Worm (Caenorhabditis elegans) whole organism, L1 larva: ENCODE data around the gene Y43F8C.9.

Experiments
- C04F5.9 ChIP-seq: sonication (generic microtip); optimal IDR thresholded peaks from 2 replicates; lab custom pipeline; 2016; ENCODE audit warnings: missing genetic modification characterization, missing compliant biosample characterization
- F16B12.6 ChIP-seq: fragments of 150-350 bp; optimal IDR thresholded peaks from 2 replicates; lab custom pipeline; 2014; ENCODE audit warnings: missing biosample characterization, missing genetic modification characterization
- blmp-1 ChIP-seq: fragments of 150-350 bp; optimal IDR thresholded peaks from 2 replicates; lab custom pipeline; 2014; ENCODE audit warnings: missing biosample characterization, missing genetic modification characterization
- ceh-63 ChIP-seq: fragments of 200-800 bp; sonication (Bioruptor generic); optimal IDR thresholded peaks from 2 replicates; lab custom pipeline; 2018; ENCODE audit warnings: mild to moderate bottlenecking, missing genetic modification characterization, missing compliant biosample characterization
- ceh-8 ChIP-seq: fragments of 200-800 bp; sonication (Bioruptor generic); optimal IDR thresholded peaks from 2 replicates; lab custom pipeline; 2018; ENCODE audit warnings: mild to moderate bottlenecking, missing genetic modification characterization, moderate library complexity, missing compliant biosample characterization
- ceh-82 ChIP-seq, 3 experiments: fragments of 150-350 bp in 1 of 3; sonication (generic microtip) in 2 of 3; optimal IDR thresholded peaks; 2 replicates each; lab custom pipeline; 2014 to 2017; ENCODE audit warnings: missing biosample characterization in 3 of 3, missing genetic modification characterization in 3 of 3
- ceh-90 ChIP-seq: sonication (generic microtip); optimal IDR thresholded peaks from 2 replicates; lab custom pipeline; 2016; ENCODE audit warnings: missing genetic modification characterization, missing compliant biosample characterization
- dpl-1 ChIP-seq, 3 experiments: fragments of 150-350 bp in 2 of 3; sonication (generic microtip) in 1 of 3; optimal IDR thresholded peaks; 2 replicates each; lab custom pipeline; 2014 to 2017; ENCODE audit warnings: missing biosample characterization in 3 of 3, missing genetic modification characterization in 3 of 3, missing genetic modification reagents in 3 of 3
- dsc-1 ChIP-seq: sonication (generic microtip); optimal IDR thresholded peaks from 2 replicates; lab custom pipeline; 2016; ENCODE audit warnings: mild to moderate bottlenecking, missing genetic modification characterization, missing compliant biosample characterization
- efl-1 ChIP-seq, 4 experiments: fragments of 150-350 bp; optimal IDR thresholded peaks in 3 of 4; peaks in 1 of 4; 1 replicate in 1 of 4; 2 replicates in 3 of 4; lab custom pipeline; 2014; ENCODE audit warnings: missing biosample characterization in 2 of 4, missing genetic modification characterization in 2 of 4, missing genetic modification reagents in 2 of 4
- egl-13 ChIP-seq: sonication (generic microtip); optimal IDR thresholded peaks from 2 replicates; lab custom pipeline; 2016; ENCODE audit warnings: missing genotype, missing genetic modification reagents, missing genetic modification characterization, missing compliant biosample characterization
- elt-3 ChIP-seq, 6 experiments: fragments of 150-350 bp in 1 of 6; sonication (generic microtip); optimal IDR thresholded peaks; 2 replicates each; lab custom pipeline; 2017 to 2018; ENCODE audit warnings: missing biosample characterization in 6 of 6, missing genetic modification characterization in 6 of 6, inconsistent platforms in 1 of 6
- fkh-10 ChIP-seq: sonication (generic microtip); optimal IDR thresholded peaks from 2 replicates; lab custom pipeline; 2017; ENCODE audit warnings: missing biosample characterization, missing genetic modification reagents, missing genetic modification characterization
- fkh-8 ChIP-seq: sonication (generic microtip); optimal IDR thresholded peaks from 2 replicates; lab custom pipeline; 2016; ENCODE audit warnings: mild to moderate bottlenecking, missing genetic modification characterization, missing compliant biosample characterization
- grh-1 ChIP-seq: fragments of 200-800 bp; sonication (Bioruptor generic); IDR thresholded peaks from 2 replicates; pipeline ENCODE4 v1.3.6; 2022; ENCODE audit warnings: missing genetic modification reagents, missing genetic modification characterization, missing compliant biosample characterization
- isw-1 ChIP-seq: fragments of 200-800 bp; sonication (Bioruptor generic); IDR thresholded peaks from 2 replicates; pipeline ENCODE4 v1.3.6; 2022; ENCODE audit warnings: missing genetic modification characterization, missing compliant biosample characterization
- lin-14 ChIP-seq: fragments of 200-800 bp; sonication (Bioruptor generic); optimal IDR thresholded peaks from 2 replicates; lab custom pipeline; 2018; ENCODE audit warnings: mild to moderate bottlenecking, missing genetic modification characterization, moderate library complexity, missing compliant biosample characterization
- lin-35 ChIP-seq, 2 experiments: fragments of 150-350 bp; optimal IDR thresholded peaks; 2 replicates each; lab custom pipeline; 2014; ENCODE audit warnings: missing biosample characterization in 2 of 2, missing genetic modification characterization in 2 of 2, missing genetic modification reagents in 2 of 2
- lir-3 ChIP-seq: sonication (generic microtip); optimal IDR thresholded peaks from 2 replicates; lab custom pipeline; 2016; ENCODE audit warnings: mild to moderate bottlenecking, missing genetic modification characterization, moderate library complexity, missing compliant biosample characterization; ENCODE audit not compliant: poor library complexity
- lsy-2 ChIP-seq, 2 experiments: fragments of 150-350 bp; optimal IDR thresholded peaks; 2 replicates each; lab custom pipeline; 2014; ENCODE audit warnings: missing biosample characterization in 2 of 2, missing genetic modification characterization in 2 of 2
- mab-9 ChIP-seq: fragments of 200-800 bp; sonication (Bioruptor generic); IDR thresholded peaks from 2 replicates; pipeline ENCODE4 v1.3.6; 2022; ENCODE audit warnings: missing genetic modification reagents, missing genetic modification characterization, missing compliant biosample characterization
- mdl-1 ChIP-seq, 2 experiments: fragments of 150-350 bp; optimal IDR thresholded peaks; 2 replicates each; lab custom pipeline; 2014 to 2017; ENCODE audit warnings: missing biosample characterization in 2 of 2, missing genetic modification characterization in 2 of 2, inconsistent platforms in 1 of 2
- mep-1 ChIP-seq: fragments of 150-350 bp; optimal IDR thresholded peaks from 2 replicates; lab custom pipeline; 2014; ENCODE audit warnings: missing biosample characterization, missing genetic modification characterization
- nhr-19 ChIP-seq: fragments of 200-800 bp; sonication (Bioruptor generic); conservative IDR thresholded peaks from 2 replicates; pipeline ENCODE4 v1.3.6; 2022; ENCODE audit warnings: missing genetic modification characterization, missing compliant biosample characterization
- nhr-20 ChIP-seq: sonication (generic microtip); optimal IDR thresholded peaks from 2 replicates; lab custom pipeline; 2016; ENCODE audit warnings: mild to moderate bottlenecking, missing genetic modification characterization, missing compliant biosample characterization
- nhr-71 ChIP-seq: sonication (generic microtip); optimal IDR thresholded peaks from 2 replicates; lab custom pipeline; 2016; ENCODE audit warnings: mild to moderate bottlenecking, missing genetic modification characterization, moderate library complexity, missing compliant biosample characterization
- nhr-76 ChIP-seq: sonication (generic microtip); optimal IDR thresholded peaks from 2 replicates; lab custom pipeline; 2017; ENCODE audit warnings: missing biosample characterization, missing genetic modification characterization
- nhr-77 ChIP-seq: fragments of 150-350 bp; optimal IDR thresholded peaks from 2 replicates; lab custom pipeline; 2014; ENCODE audit warnings: missing biosample characterization, missing genetic modification characterization
- nhr-85 ChIP-seq: sonication (generic microtip); peaks from one replicate; lab custom pipeline; 2016; ENCODE audit warnings: missing genetic modification characterization, inconsistent platforms, missing compliant biosample characterization
- nhr-90 ChIP-seq: sonication (generic microtip); optimal IDR thresholded peaks from 2 replicates; lab custom pipeline; 2016; ENCODE audit warnings: mild to moderate bottlenecking, missing genetic modification characterization, missing compliant biosample characterization; ENCODE audit not compliant: poor library complexity
- pax-3 ChIP-seq: fragments of 200-800 bp; sonication (Bioruptor generic); optimal IDR thresholded peaks from 2 replicates; lab custom pipeline; 2018; ENCODE audit warnings: mild to moderate bottlenecking, missing genetic modification characterization, moderate library complexity, missing compliant biosample characterization
- rnt-1 ChIP-seq: sonication (generic microtip); optimal IDR thresholded peaks from 2 replicates; lab custom pipeline; 2016; ENCODE audit warnings: mild to moderate bottlenecking, missing genetic modification characterization, moderate library complexity, missing compliant biosample characterization
- skn-1 ChIP-seq: fragments of 150-350 bp; optimal IDR thresholded peaks from 2 replicates; lab custom pipeline; 2014; ENCODE audit warnings: missing biosample characterization, missing genetic modification characterization
- snu-23 ChIP-seq: sonication (generic microtip); optimal IDR thresholded peaks from 2 replicates; lab custom pipeline; 2016; ENCODE audit warnings: missing genetic modification characterization, missing compliant biosample characterization
- swsn-7 ChIP-seq: sonication (generic microtip); optimal IDR thresholded peaks from 2 replicates; lab custom pipeline; 2016; ENCODE audit warnings: missing genetic modification characterization, missing compliant biosample characterization
- unc-130 ChIP-seq: fragments of 150-350 bp; optimal IDR thresholded peaks from 2 replicates; lab custom pipeline; 2017; ENCODE audit warnings: missing biosample characterization, missing genetic modification characterization, inconsistent platforms
- ztf-11 ChIP-seq, 2 experiments: sonication (generic microtip); optimal IDR thresholded peaks; 2 replicates each; lab custom pipeline; 2016 to 2017; ENCODE audit warnings: missing genetic modification characterization in 2 of 2, missing biosample characterization in 1 of 2, missing compliant biosample characterization in 1 of 2

The Y43F8C.9 gene

DNA sequence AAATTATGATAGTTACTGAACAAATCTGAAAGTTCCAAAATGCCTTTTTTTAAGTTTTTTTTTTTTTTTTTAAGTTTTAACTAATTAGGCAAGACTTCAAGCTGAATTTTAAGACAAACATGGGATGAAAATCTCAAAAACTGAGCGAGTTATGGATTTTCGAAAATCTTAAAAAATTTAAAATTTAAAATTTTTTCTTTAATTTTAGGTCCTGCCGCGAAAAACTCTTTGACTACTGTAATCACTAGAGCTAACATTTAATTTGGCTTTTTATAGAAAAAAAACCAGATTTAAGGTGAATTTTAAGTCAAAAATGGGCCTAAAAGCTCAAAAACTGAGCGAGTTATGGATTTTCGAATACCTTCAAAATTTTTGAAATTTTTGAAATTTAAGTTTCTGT is 36.7 kb upstream of the Y43F8C.9 start, which contains the start of gene grsp-1:
grsp-1 (plus strand) TSS at position 301 of the 400 bp plus-strand sequence.
- TF ChIP-seq nhr-76 (no peak), swsn-7 (tag; lab: Kevin White, UChicago) (no peak), fkh-8 (tag; lab: Kevin White, UChicago) (no peak), fkh-10 (GFP tag; lab: Kevin White, UChicago) (no peak), nhr-77 (tag; lab: Kevin White, UChicago) (no peak), nhr-85 (no peak), mdl-1 (tag; optimal IDR thresholded peaks at IDR 0.05; lab: Kevin White, UChicago) (no peak), isw-1 (GFP tag; lab: Robert Waterston, UW) (no peak), dsc-1 (no peak), mep-1 (tag; lab: Kevin White, UChicago) (no peak), rnt-1 (tag; lab: Kevin White, UChicago) (no peak), F16B12.6 (tag; lab: Kevin White, UChicago) (no peak), ceh-90 (tag; lab: Kevin White, UChicago) (no peak), lin-35 (GFP tag; optimal IDR thresholded peaks at IDR 0.05; lab: Kevin White, UChicago) (no peak)
- TF ChIP-seq, all 84 proteins: peak for 0

ce11 chrV:19610118-19610707 is 35.7 kb upstream of the Y43F8C.9 start:
- TF ChIP-seq efl-1 (optimal IDR thresholded peaks at IDR 0.05; lab: Kevin White, UChicago) (no peak), efl-1 (GFP tag; optimal IDR thresholded peaks at IDR 0.05 in 1 of 2; lab: Kevin White, UChicago) (peak in 1 of 2 experiments; percentile 39), lir-3 (no peak), ceh-8 (GFP tag; lab: Kevin White, UChicago) (peak; percentile 25)

DNA sequence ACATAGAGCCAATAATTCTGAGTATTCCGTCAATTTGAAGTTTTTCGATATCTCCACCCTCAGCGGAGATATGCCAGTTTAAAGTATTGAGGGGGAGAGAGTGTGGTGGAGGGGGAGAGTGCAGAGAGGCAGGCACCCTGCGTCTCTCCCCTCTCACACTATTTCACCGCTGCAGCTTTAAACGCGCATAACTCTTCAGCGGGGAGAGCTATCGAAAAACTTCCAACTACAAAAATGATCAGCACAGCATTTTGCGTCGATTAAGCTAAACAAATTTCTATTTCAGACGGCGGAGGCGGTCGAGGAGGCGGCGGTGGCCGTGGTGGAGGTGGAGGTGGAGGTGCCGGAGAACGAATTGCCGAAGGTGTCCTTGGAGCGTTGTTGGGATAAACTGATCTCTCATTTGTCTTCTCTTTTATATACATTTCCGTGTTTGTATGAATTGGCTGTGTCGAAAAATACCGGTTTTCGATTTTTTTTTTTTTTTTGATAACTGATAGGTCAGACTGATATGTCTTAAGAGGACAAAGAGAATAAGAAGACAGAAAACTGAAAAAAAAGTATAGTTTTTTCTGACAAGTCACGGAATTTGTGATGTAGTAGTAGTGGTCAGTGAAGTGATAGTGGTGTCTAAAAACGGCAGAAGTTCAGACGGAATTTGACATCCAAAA is 34.1 kb upstream of the Y43F8C.9 start:
- peak; percentile 61 for TF ChIP-seq nhr-85
- TF ChIP-seq nhr-19 (GFP tag; lab: Robert Waterston, UW): peak; percentile 10; the same call in 1 of the 2 replicates
- TF ChIP-seq isw-1 (GFP tag; lab: Robert Waterston, UW): no peak
- peak; percentile 2 for TF ChIP-seq lin-14 (GFP tag; lab: Kevin White, UChicago)
- no peak for TF ChIP-seq egl-13 (tag; lab: Kevin White, UChicago)
- 0 out of 2 replicates have a peak, but pooled peaks have one; percentile 40 for TF ChIP-seq grh-1 (GFP tag; lab: Robert Waterston, UW)
- no peak for TF ChIP-seq fkh-8 (tag; lab: Kevin White, UChicago)

DNA sequence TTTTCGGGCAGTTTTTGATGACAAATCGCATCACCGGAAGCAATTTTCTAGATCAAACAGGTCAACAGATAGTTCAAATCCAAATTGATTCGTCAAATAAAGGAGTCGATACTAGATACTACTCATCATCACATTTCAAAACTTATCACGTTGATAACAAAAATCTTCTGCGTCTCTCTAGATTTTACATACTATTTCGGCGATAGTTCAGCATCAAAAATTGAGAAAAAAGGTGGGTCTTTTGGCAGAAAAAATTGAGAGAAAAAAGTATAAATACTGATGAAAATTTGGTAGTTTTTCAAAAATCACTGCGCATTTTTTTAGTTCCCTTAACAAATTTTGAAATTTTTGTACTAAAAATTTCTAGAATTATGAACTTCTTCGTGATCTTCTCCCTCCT is 32.7 kb upstream of the Y43F8C.9 start, which contains the start of gene nlp-26:
nlp-26 (plus strand) TSS at position 301 of the 400 bp plus-strand sequence.
- TF ChIP-seq elt-3 (tag; optimal IDR thresholded peaks at IDR 0.05; lab: Kevin White, UChicago): peak in 1 of 6 experiments; percentile 39
- no peak for TF ChIP-seq C04F5.9

- TF ChIP-seq nhr-76: no peak
- TF ChIP-seq ceh-82 (tag; optimal IDR thresholded peaks at IDR 0.05; lab: Kevin White, UChicago): peak in 1 of 3 experiments; percentile 4
- peak; percentile 31 for TF ChIP-seq blmp-1 (tag; lab: Kevin White, UChicago)
- peak in 1 of 2 experiments; percentile 49 for TF ChIP-seq lin-35 (GFP tag; optimal IDR thresholded peaks at IDR 0.05; lab: Kevin White, UChicago)
- TF ChIP-seq lsy-2 (tag; optimal IDR thresholded peaks at IDR 0.05; lab: Kevin White, UChicago): peak in 1 of 2 experiments; percentile 20
- no peak for TF ChIP-seq swsn-7 (tag; lab: Kevin White, UChicago)
- TF ChIP-seq snu-23 (GFP tag; lab: Kevin White, UChicago): peak; percentile 12
- TF ChIP-seq mdl-1 (tag; optimal IDR thresholded peaks at IDR 0.05; lab: Kevin White, UChicago): peak in 1 of 2 experiments; percentile 69
Observed at ce11 chrV:19620098-19620497, 25.8 kb upstream of the Y43F8C.9 start.

ce11 chrV:19622440-19622914 is 23.4 kb upstream of the Y43F8C.9 start, which contains the start of gene Y43F8C.3:
Gene Y43F8C.3 (minus strand): TSS chrV:19622626.
- TF ChIP-seq nhr-85: peak; percentile 84
- TF ChIP-seq blmp-1 (tag; lab: Kevin White, UChicago): peak; percentile 61
- no peak for TF ChIP-seq F16B12.6 (tag; lab: Kevin White, UChicago)
- peak; percentile 22; the same call in 1 of the 2 replicates for TF ChIP-seq mab-9 (GFP tag; lab: Robert Waterston, UW)
- peak; percentile 58 for TF ChIP-seq nhr-71 (tag; lab: Kevin White, UChicago)
- peak; percentile 32 for TF ChIP-seq nhr-20
- TF ChIP-seq nhr-19 (GFP tag; lab: Robert Waterston, UW): peak; percentile 57
- TF ChIP-seq pax-3: peak; percentile 9
- TF ChIP-seq ceh-63 (GFP tag; lab: Kevin White, UChicago): no peak
- peak; percentile 65 for TF ChIP-seq snu-23 (GFP tag; lab: Kevin White, UChicago)
- TF ChIP-seq dpl-1 (GFP tag; optimal IDR thresholded peaks at IDR 0.05; lab: Kevin White, UChicago): peak; percentile 6 to 49 (median 13)
- TF ChIP-seq nhr-90 (tag; lab: Kevin White, UChicago): no peak
- TF ChIP-seq fkh-10 (GFP tag; lab: Kevin White, UChicago): peak; percentile 17
- peak in 1 of 2 experiments; percentile 2 for TF ChIP-seq ztf-11 (tag; optimal IDR thresholded peaks at IDR 0.05; lab: Kevin White, UChicago)
- peak; percentile 64 for TF ChIP-seq skn-1 (tag; lab: Kevin White, UChicago)
- TF ChIP-seq lsy-2 (tag; optimal IDR thresholded peaks at IDR 0.05; lab: Kevin White, UChicago): peak; percentile 56 to 83
- peak; percentile 91 for TF ChIP-seq unc-130 (tag; lab: Kevin White, UChicago)
